Worm (Caenorhabditis elegans): ENCODE results near the gene C36B7.5.

- no peak for TF ChIP-seq him-1 (tag; optimal IDR thresholded peaks at IDR 0.05)
- TF ChIP-seq dao-5 (tag; optimal IDR thresholded peaks at IDR 0.05), result no peak
- no peak for TF ChIP-seq W03F9.2 (tag; optimal IDR thresholded peaks at IDR 0.05)
Observed at ce11 chrX:7096349-7096748, at the start of gene C36B7.5.

All from whole organism, L4/young adult.